Fruit fly (Drosophila melanogaster): ENCODE measurements around the gene CG17776.

The CG17776 gene

DNA sequence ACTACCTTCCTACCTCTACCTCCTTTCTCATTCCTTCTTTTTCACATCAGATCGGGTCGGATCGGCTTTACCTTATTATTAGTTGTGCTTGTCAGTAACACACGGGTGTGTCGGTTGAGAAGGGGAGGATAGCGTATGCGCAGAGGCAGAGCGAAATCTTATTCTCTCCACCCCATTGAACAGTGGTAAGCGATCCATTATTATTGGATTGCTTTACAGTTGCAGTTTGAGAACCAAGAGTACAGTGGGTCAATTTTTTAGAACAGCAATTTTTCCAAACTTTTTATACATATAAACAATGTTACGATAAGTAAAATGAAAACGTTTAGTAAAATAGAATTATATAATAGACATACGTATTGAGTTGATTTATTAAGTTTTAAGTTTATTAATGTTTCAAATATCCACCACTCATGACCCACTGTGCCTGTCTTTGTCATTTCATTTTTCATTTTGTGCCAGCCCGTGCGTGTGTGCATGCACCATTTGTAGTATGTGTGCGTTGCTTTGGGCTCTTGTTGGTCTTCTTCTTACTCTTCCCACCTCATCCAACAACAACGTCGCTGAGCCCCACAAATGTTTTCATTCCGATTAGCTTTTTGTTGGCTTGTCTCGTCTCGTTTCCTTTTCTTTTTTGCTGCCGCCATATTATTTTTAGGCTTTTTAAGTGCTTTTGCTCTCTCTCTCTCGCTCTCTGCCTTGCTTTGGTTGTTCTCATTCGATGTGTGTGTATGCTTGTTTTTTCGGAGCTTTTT, 46.8 kb upstream of the CG17776 start (continued):
- TF ChIP-seq wor (GFP tag; IDR thresholded peaks at IDR 0.05) = peak; percentile 99
- TF ChIP-seq pfk (GFP tag; optimal IDR thresholded peaks at IDR 0.05) = peak; percentile 75
- peak; percentile 99 for TF ChIP-seq CG7372 (GFP tag; IDR thresholded peaks at IDR 0.05)
- TF ChIP-seq CrebB (tag; optimal IDR thresholded peaks at IDR 0.05) = peak; percentile 99
- TF ChIP-seq klu (GFP tag; IDR thresholded peaks at IDR 0.05) = peak; percentile 98
- TF ChIP-seq hbn (GFP tag; IDR thresholded peaks at IDR 0.05; ENCODE audit: partially characterized antibody) = peak; percentile 15; the same call in 1 of the 2 replicates
- TF ChIP-seq pan (optimal IDR thresholded peaks at IDR 0.05) = no peak
- peak in 1 of 2 experiments; percentile 99 for TF ChIP-seq pan (GFP tag; optimal IDR thresholded peaks at IDR 0.05 in 1 of 2, IDR thresholded peaks at IDR 0.05 in 1 of 2)
- TF ChIP-seq Hr39 (optimal IDR thresholded peaks at IDR 0.05) = no peak
- peak; percentile 99 for TF ChIP-seq CG1602 (GFP tag; optimal IDR thresholded peaks at IDR 0.05)
- TF ChIP-seq gt (GFP tag; IDR thresholded peaks at IDR 0.05) = peak; percentile 97
- TF ChIP-seq ato (GFP tag; IDR thresholded peaks at IDR 0.05; ENCODE audit: partially characterized antibody) = peak; percentile 61
- peak; percentile 93 for TF ChIP-seq exex (tag; optimal IDR thresholded peaks at IDR 0.05)
- TF ChIP-seq CG11093 (GFP tag; IDR thresholded peaks at IDR 0.05) = peak; percentile 99
- TF ChIP-seq CG3407 (GFP tag; optimal IDR thresholded peaks at IDR 0.05) = peak; percentile 98
- peak; percentile 98 for TF ChIP-seq CG12659 (GFP tag; optimal IDR thresholded peaks at IDR 0.05)
- TF ChIP-seq CG4282 (GFP tag; optimal IDR thresholded peaks at IDR 0.05) = peak; percentile 91
- peak; percentile 87 for TF ChIP-seq NC2α (GFP tag; optimal IDR thresholded peaks at IDR 0.05)
- TF ChIP-seq CG1233 (GFP tag; optimal IDR thresholded peaks at IDR 0.05) = peak; percentile 99
- peak; percentile 100 for TF ChIP-seq CG18599 (GFP tag; optimal IDR thresholded peaks at IDR 0.05)
- peak; percentile 94 for TF ChIP-seq dan (GFP tag; IDR thresholded peaks at IDR 0.05)
- peak; percentile 95 for TF ChIP-seq Mad (GFP tag; optimal IDR thresholded peaks at IDR 0.05)
- TF ChIP-seq cas (GFP tag; IDR thresholded peaks at IDR 0.05) = peak; percentile 96
- TF ChIP-seq twi (tag; optimal IDR thresholded peaks at IDR 0.05) = peak; percentile 97
- peak; percentile 99 for TF ChIP-seq Meics (GFP tag; optimal IDR thresholded peaks at IDR 0.05)
- peak; percentile 17 for TF ChIP-seq BEAF-32 (GFP tag; optimal IDR thresholded peaks at IDR 0.05)
- peak; percentile 96 for TF ChIP-seq CG4854 (GFP tag; optimal IDR thresholded peaks at IDR 0.05)
- peak; percentile 99 for TF ChIP-seq CG17385 (GFP tag; optimal IDR thresholded peaks at IDR 0.05)
- TF ChIP-seq Sox102F (GFP tag; optimal IDR thresholded peaks at IDR 0.05) = peak; percentile 99
- TF ChIP-seq CG17912 (GFP tag; optimal IDR thresholded peaks at IDR 0.05) = peak; percentile 97
- TF ChIP-seq CG10543 (GFP tag; optimal IDR thresholded peaks at IDR 0.05) = peak; percentile 100
- peak; percentile 95 for TF ChIP-seq CG7987 (GFP tag; optimal IDR thresholded peaks at IDR 0.05)
- TF ChIP-seq sr (GFP tag; IDR thresholded peaks at IDR 0.05) = peak; percentile 81; the same call in 2 of the 3 replicates
- TF ChIP-seq ab (GFP tag; optimal IDR thresholded peaks at IDR 0.05) = peak; percentile 20
- TF ChIP-seq jumu (GFP tag; optimal IDR thresholded peaks at IDR 0.05) = peak; percentile 92
- peak; percentile 85 for TF ChIP-seq slp2 (GFP tag; optimal IDR thresholded peaks at IDR 0.05)
- peak; percentile 97 for TF ChIP-seq CG12942 (GFP tag; optimal IDR thresholded peaks at IDR 0.05)
- peak; percentile 80 for TF ChIP-seq vnd (GFP tag; IDR thresholded peaks at IDR 0.05; ENCODE audit: partially characterized antibody)
- peak; percentile 93 for TF ChIP-seq CG9437 (GFP tag; optimal IDR thresholded peaks at IDR 0.05)
- peak; percentile 99 for TF ChIP-seq Abd-B (GFP tag; optimal IDR thresholded peaks at IDR 0.05)
- TF ChIP-seq CG6254 (GFP tag; optimal IDR thresholded peaks at IDR 0.05) = peak; percentile 97
- TF ChIP-seq Poxn (GFP tag; IDR thresholded peaks at IDR 0.05) = peak; percentile 97
- peak; percentile 84 for TF ChIP-seq CG7928 (GFP tag; optimal IDR thresholded peaks at IDR 0.05)
- TF ChIP-seq CG15011 (GFP tag; optimal IDR thresholded peaks at IDR 0.05) = peak; percentile 99
- peak; percentile 99 for TF ChIP-seq Atf6 (GFP tag; IDR thresholded peaks at IDR 0.05)
- peak; percentile 66; the same call in 1 of the 2 replicates for TF ChIP-seq tna (GFP tag; IDR thresholded peaks at IDR 0.05; ENCODE audit: partially characterized antibody)
- no peak for TF ChIP-seq D (optimal IDR thresholded peaks at IDR 0.05)
- peak; percentile 99 for TF ChIP-seq D (GFP tag; optimal IDR thresholded peaks at IDR 0.05)
- no peak for TF ChIP-seq sc (optimal IDR thresholded peaks at IDR 0.05)
- peak; percentile 98 for TF ChIP-seq sc (GFP tag; optimal IDR thresholded peaks at IDR 0.05)
